Worm (Caenorhabditis elegans) whole organism, young adult: ENCODE data around the gene E04D5.5.
A peak's percentile ranks its signal among the peaks of the same experiment; 100 is the strongest.

Experiments
- B0336.3 ChIP-seq: fragments of 200-800 bp; sonication (Bioruptor generic); IDR thresholded peaks from 2 replicates; pipeline ENCODE4 v1.3.6; 2022; ENCODE audit warnings: missing genetic modification characterization, missing compliant biosample characterization
- F49E8.2 ChIP-seq: sonication (generic microtip); optimal IDR thresholded peaks from 3 replicates; lab custom pipeline; 2017; ENCODE audit warnings: missing genetic modification characterization, mild to moderate bottlenecking, missing compliant biosample characterization, antibody characterized with exemption, moderate library complexity; ENCODE audit not compliant: insufficient read depth
- ccch-3 ChIP-seq: fragments of 200-800 bp; sonication (Bioruptor generic); optimal IDR thresholded peaks from 2 replicates; lab custom pipeline; 2018; ENCODE audit warnings: mild to moderate bottlenecking, missing genetic modification characterization, missing compliant biosample characterization
- dpl-1 ChIP-seq: fragments of 150-350 bp; optimal IDR thresholded peaks from 2 replicates; lab custom pipeline; 2014; ENCODE audit warnings: missing biosample characterization, missing genetic modification reagents, missing genetic modification characterization
- lin-35 ChIP-seq, 3 experiments: fragments of 150-350 bp in 2 of 3; sonication (generic microtip) in 1 of 3; optimal IDR thresholded peaks; 2 replicates each; lab custom pipeline; 2014 to 2018; ENCODE audit warnings: missing biosample characterization in 3 of 3, missing genetic modification characterization in 3 of 3, missing genetic modification reagents in 3 of 3
- lir-1 ChIP-seq: fragments of 200-800 bp; sonication (Bioruptor generic); conservative IDR thresholded peaks from 2 replicates; pipeline ENCODE4 v1.3.6; 2022; ENCODE audit warnings: missing genetic modification reagents, missing genetic modification characterization, missing compliant biosample characterization
- lsl-1 ChIP-seq: fragments of 200-800 bp; sonication (Bioruptor generic); optimal IDR thresholded peaks from 2 replicates; lab custom pipeline; 2018; ENCODE audit warnings: mild to moderate bottlenecking, missing genetic modification characterization, moderate library complexity, missing compliant biosample characterization
- nhr-90 ChIP-seq: sonication (generic microtip); optimal IDR thresholded peaks from 2 replicates; lab custom pipeline; 2016; ENCODE audit warnings: missing genotype, mild to moderate bottlenecking, missing genetic modification characterization, missing compliant biosample characterization
- pbrm-1 ChIP-seq: fragments of 200-800 bp; sonication (Bioruptor generic); IDR thresholded peaks from 2 replicates; pipeline ENCODE4 v1.3.6; 2022; ENCODE audit warnings: missing genetic modification reagents, missing genetic modification characterization, missing compliant biosample characterization
- sea-2 ChIP-seq: fragments of 200-800 bp; sonication (Bioruptor generic); IDR thresholded peaks from 2 replicates; pipeline ENCODE4 v1.3.6; 2022; ENCODE audit warnings: missing genetic modification characterization, missing compliant biosample characterization
- snpc-1.3 ChIP-seq: sonication (generic microtip); optimal IDR thresholded peaks from 2 replicates; lab custom pipeline; 2017; ENCODE audit warnings: missing genetic modification characterization, mild to moderate bottlenecking, missing compliant biosample characterization, antibody characterized with exemption, moderate library complexity, missing genotype, missing genetic modification reagents; ENCODE audit not compliant: insufficient read depth
- snpc-4 ChIP-seq, 5 experiments: fragments of 150-350 bp in 1 of 5; sonication (generic microtip) in 4 of 5; optimal IDR thresholded peaks; 2 replicates each; lab custom pipeline; 2014 to 2018; ENCODE audit warnings: missing genetic modification characterization in 5 of 5, missing biosample characterization in 3 of 5, antibody characterized with exemption in 2 of 5, mild to moderate bottlenecking in 2 of 5, missing compliant biosample characterization in 2 of 5, missing genotype in 2 of 5, moderate library complexity in 2 of 5, missing genetic modification reagents in 1 of 5
- unc-130 ChIP-seq: sonication (generic microtip); optimal IDR thresholded peaks from 2 replicates; lab custom pipeline; 2016; ENCODE audit warnings: missing genetic modification reagents, missing genetic modification characterization, missing compliant biosample characterization
- ztf-22 ChIP-seq: fragments of 200-800 bp; sonication (Bioruptor generic); optimal IDR thresholded peaks from 2 replicates; lab custom pipeline; 2018; ENCODE audit warnings: mild to moderate bottlenecking, missing genetic modification characterization, moderate library complexity, missing compliant biosample characterization

ce11 chrII:10450335-10450734, 39.2 kb downstream of the E04D5.5 start:
- TF ChIP-seq snpc-1.3: no peak
- TF ChIP-seq nhr-90 (tag; lab: Kevin White, UChicago): no peak
- no peak for TF ChIP-seq ccch-3 (GFP tag; lab: Kevin White, UChicago)
- no peak for TF ChIP-seq snpc-4 (GFP tag; optimal IDR thresholded peaks at IDR 0.05; lab: Kevin White, UChicago)
- TF ChIP-seq snpc-4 (tag; optimal IDR thresholded peaks at IDR 0.05; lab: Kevin White, UChicago): no peak
- TF ChIP-seq lsl-1 (GFP tag; lab: Kevin White, UChicago): no peak
- no peak for TF ChIP-seq ztf-22 (GFP tag; lab: Kevin White, UChicago)
- no peak for TF ChIP-seq unc-130
- no peak for TF ChIP-seq dpl-1 (GFP tag; lab: Kevin White, UChicago)
- TF ChIP-seq B0336.3 (GFP tag; lab: Robert Waterston, UW): peak; percentile 54
- no peak for TF ChIP-seq lir-1 (GFP tag; lab: Robert Waterston, UW)
- TF ChIP-seq F49E8.2 (tag; lab: Kevin White, UChicago): no peak
- no peak for TF ChIP-seq pbrm-1 (GFP tag; lab: Robert Waterston, UW)
- no peak for TF ChIP-seq sea-2 (GFP tag; lab: Robert Waterston, UW)
- TF ChIP-seq lin-35 (GFP tag; optimal IDR thresholded peaks at IDR 0.05; lab: Kevin White, UChicago): peak in 1 of 3 experiments; percentile 61
